ENCODE assay signal across 1 fruit fly cellular context in the genomic region with DNA sequence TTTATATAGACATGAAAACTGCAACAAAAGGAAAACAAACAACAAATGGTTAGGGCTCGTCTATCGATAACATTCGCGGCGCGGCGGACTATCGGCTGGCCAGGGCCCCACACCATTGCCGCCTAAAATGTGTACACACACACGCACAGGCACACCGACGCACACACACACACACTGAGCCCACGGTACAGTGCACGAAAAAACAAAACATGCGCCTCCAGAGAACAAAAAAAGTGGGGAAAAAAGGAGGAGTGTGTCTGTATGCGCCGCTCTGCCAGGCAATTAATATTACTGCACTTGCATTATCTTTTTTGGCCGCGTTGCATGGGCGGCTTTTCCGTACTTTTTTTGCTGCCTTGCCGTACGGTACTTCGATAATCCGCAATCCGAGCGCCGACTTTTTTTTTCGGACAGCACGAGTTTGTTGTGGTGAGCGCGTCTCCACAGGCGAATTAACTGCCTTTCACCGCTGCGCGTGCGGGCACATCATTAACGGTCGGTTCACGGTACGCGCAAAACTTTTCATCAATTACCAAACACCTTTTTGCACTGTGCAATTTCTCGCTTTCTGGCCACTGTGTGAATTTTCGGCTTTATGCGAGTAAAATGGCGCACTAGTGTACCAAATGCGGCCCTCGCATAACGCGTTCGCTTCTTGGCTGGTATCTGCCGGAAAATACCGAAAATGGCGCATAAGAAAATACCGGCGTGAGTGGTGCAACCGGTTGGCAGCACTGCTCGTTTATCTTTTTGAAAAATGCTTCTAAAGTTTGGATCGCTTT.
TF ChIP-seq lines count a peak whose summit lies in the region.

A gene (minus strand): TSS at position 622 of the 782 bp plus-strand sequence.

TF ChIP-seq in whole organism, embryonic, 481 proteins besides CTCF, POLR2A, EP300 and RAD21 (continued from another document and continues in another):
- TF ChIP-seq CG30403 (GFP tag; optimal IDR thresholded peaks at IDR 0.05; lab: Kevin White, UChicago): peak; percentile 73
- no peak for TF ChIP-seq sens-2 (GFP tag; IDR thresholded peaks at IDR 0.05; lab: Robert Waterston, UW)
- TF ChIP-seq so (GFP tag; IDR thresholded peaks at IDR 0.05; lab: Robert Waterston, UW): peak; percentile 28; the same call in 1 of the 3 replicates
- TF ChIP-seq cas (GFP tag; IDR thresholded peaks at IDR 0.05; lab: Robert Waterston, UW): 0 out of 2 replicates have a peak, but pooled peaks have one; percentile 14
- TF ChIP-seq tgo (GFP tag; IDR thresholded peaks at IDR 0.05; lab: Robert Waterston, UW): peak; percentile 53
- TF ChIP-seq maf-S (GFP tag; optimal IDR thresholded peaks at IDR 0.05; lab: Kevin White, UChicago): peak; percentile 72
- TF ChIP-seq Abd-B (GFP tag; optimal IDR thresholded peaks at IDR 0.05; lab: Kevin White, UChicago): no peak
- TF ChIP-seq CG15601 (tag; optimal IDR thresholded peaks at IDR 0.05; lab: Kevin White, UChicago): no peak
- TF ChIP-seq Taf1 (GFP tag; IDR thresholded peaks at IDR 0.05; lab: Robert Waterston, UW): peak; percentile 18; the same call in 1 of the 2 replicates
- TF ChIP-seq btn (GFP tag; optimal IDR thresholded peaks at IDR 0.05; lab: Kevin White, UChicago): no peak
- no peak for TF ChIP-seq CG4820 (GFP tag; optimal IDR thresholded peaks at IDR 0.05; lab: Kevin White, UChicago)
- no peak for TF ChIP-seq Nf-YA (GFP tag; IDR thresholded peaks at IDR 0.05; lab: Robert Waterston, UW)
- peak; percentile 96 for TF ChIP-seq CG34422 (GFP tag; IDR thresholded peaks at IDR 0.05; lab: Robert Waterston, UW)
- no peak for TF ChIP-seq CG1832 (GFP tag; optimal IDR thresholded peaks at IDR 0.05; lab: Kevin White, UChicago)
- TF ChIP-seq crol (GFP tag; IDR thresholded peaks at IDR 0.05; lab: Robert Waterston, UW): no peak
- TF ChIP-seq Lim3 (GFP tag; IDR thresholded peaks at IDR 0.05; lab: Robert Waterston, UW): no peak
- TF ChIP-seq Lpt (GFP tag; optimal IDR thresholded peaks at IDR 0.05; lab: Kevin White, UChicago): no peak
- peak; percentile 68; the same call in 1 of the 2 replicates for TF ChIP-seq CG32532 (GFP tag; IDR thresholded peaks at IDR 0.05; lab: Robert Waterston, UW)
- TF ChIP-seq CG31441 (GFP tag; IDR thresholded peaks at IDR 0.05; lab: Robert Waterston, UW): no peak
- TF ChIP-seq grau (tag; optimal IDR thresholded peaks at IDR 0.05; lab: Kevin White, UChicago): no peak
- TF ChIP-seq CG13123 (GFP tag; optimal IDR thresholded peaks at IDR 0.05; lab: Kevin White, UChicago): no peak
- TF ChIP-seq CG30431 (GFP tag; optimal IDR thresholded peaks at IDR 0.05; lab: Kevin White, UChicago): peak; percentile 46
- peak; percentile 44 for TF ChIP-seq shn (GFP tag; optimal IDR thresholded peaks at IDR 0.05; lab: Kevin White, UChicago)
- no peak for TF ChIP-seq CG6254 (GFP tag; optimal IDR thresholded peaks at IDR 0.05; lab: Kevin White, UChicago)
- TF ChIP-seq tap (tag; optimal IDR thresholded peaks at IDR 0.05; lab: Kevin White, UChicago): no peak
- TF ChIP-seq sc (optimal IDR thresholded peaks at IDR 0.05; lab: Kevin White, UChicago): no peak
- no peak for TF ChIP-seq sc (GFP tag; optimal IDR thresholded peaks at IDR 0.05; lab: Kevin White, UChicago)
- no peak; the same call in 2 of the 3 replicates for TF ChIP-seq otp (GFP tag; IDR thresholded peaks at IDR 0.05; lab: Robert Waterston, UW)
- peak; percentile 69 for TF ChIP-seq CG9932 (GFP tag; IDR thresholded peaks at IDR 0.05; lab: Robert Waterston, UW)
- TF ChIP-seq twi (tag; optimal IDR thresholded peaks at IDR 0.05; lab: Kevin White, UChicago): no peak
- TF ChIP-seq bowl (GFP tag; IDR thresholded peaks at IDR 0.05; lab: Robert Waterston, UW): no peak
- peak; percentile 54; the same call in 1 of the 3 replicates for TF ChIP-seq ase (GFP tag; IDR thresholded peaks at IDR 0.05; lab: Robert Waterston, UW)
- TF ChIP-seq CG7987 (GFP tag; optimal IDR thresholded peaks at IDR 0.05; lab: Kevin White, UChicago): peak; percentile 3
- TF ChIP-seq CG18619 (GFP tag; optimal IDR thresholded peaks at IDR 0.05; lab: Kevin White, UChicago): peak; percentile 61
- TF ChIP-seq trh (GFP tag; optimal IDR thresholded peaks at IDR 0.05; lab: Kevin White, UChicago): peak; percentile 17
- peak; percentile 55 for TF ChIP-seq HmgD (GFP tag; optimal IDR thresholded peaks at IDR 0.05; lab: Kevin White, UChicago)
- peak; percentile 54; the same call in 1 of the 3 replicates for TF ChIP-seq CG7357 (GFP tag; IDR thresholded peaks at IDR 0.05; lab: Robert Waterston, UW)
- no peak for TF ChIP-seq CG16779 (GFP tag; IDR thresholded peaks at IDR 0.05; lab: Robert Waterston, UW)
- TF ChIP-seq dan (GFP tag; IDR thresholded peaks at IDR 0.05; lab: Robert Waterston, UW): no peak
- peak; percentile 65 for TF ChIP-seq Side (GFP tag; optimal IDR thresholded peaks at IDR 0.05; lab: Kevin White, UChicago)
- no peak for TF ChIP-seq Dad (GFP tag; optimal IDR thresholded peaks at IDR 0.05; lab: Kevin White, UChicago)
- TF ChIP-seq CG3847 (GFP tag; IDR thresholded peaks at IDR 0.05; lab: Robert Waterston, UW): peak; percentile 41; the same call in 1 of the 2 replicates
- TF ChIP-seq CG9727 (GFP tag; optimal IDR thresholded peaks at IDR 0.05; lab: Kevin White, UChicago): peak; percentile 64
- TF ChIP-seq CG17829 (tag; optimal IDR thresholded peaks at IDR 0.05; lab: Kevin White, UChicago): no peak
- TF ChIP-seq CG2875 (GFP tag; optimal IDR thresholded peaks at IDR 0.05; lab: Kevin White, UChicago): no peak
- TF ChIP-seq Dll (GFP tag; IDR thresholded peaks at IDR 0.05; lab: Robert Waterston, UW; ENCODE audit: partially characterized antibody): peak; percentile 78
- no peak for TF ChIP-seq CG12299 (tag; optimal IDR thresholded peaks at IDR 0.05; lab: Kevin White, UChicago)
- TF ChIP-seq CG10565 (GFP tag; optimal IDR thresholded peaks at IDR 0.05; lab: Kevin White, UChicago): no peak
- TF ChIP-seq vvl (GFP tag; IDR thresholded peaks at IDR 0.05; lab: Robert Waterston, UW): peak; percentile 45
- peak; percentile 46 for TF ChIP-seq bab2 (GFP tag; optimal IDR thresholded peaks at IDR 0.05; lab: Kevin White, UChicago)
- TF ChIP-seq p53 (GFP tag; optimal IDR thresholded peaks at IDR 0.05; lab: Kevin White, UChicago): no peak
- TF ChIP-seq tin (GFP tag; optimal IDR thresholded peaks at IDR 0.05; lab: Kevin White, UChicago): peak; percentile 37
- peak; percentile 90 for TF ChIP-seq zf30C (GFP tag; optimal IDR thresholded peaks at IDR 0.05; lab: Kevin White, UChicago)
- TF ChIP-seq CG3281 (GFP tag; optimal IDR thresholded peaks at IDR 0.05; lab: Kevin White, UChicago): peak; percentile 46
- TF ChIP-seq CG14014 (GFP tag; IDR thresholded peaks at IDR 0.05; lab: Robert Waterston, UW): peak; percentile 45; the same call in 1 of the 2 replicates
- no peak for TF ChIP-seq CG4328 (GFP tag; optimal IDR thresholded peaks at IDR 0.05; lab: Kevin White, UChicago)
- no peak for TF ChIP-seq CG4424 (GFP tag; optimal IDR thresholded peaks at IDR 0.05; lab: Kevin White, UChicago)
- TF ChIP-seq CG6683 (GFP tag; optimal IDR thresholded peaks at IDR 0.05; lab: Kevin White, UChicago): no peak
- TF ChIP-seq CG31224 (GFP tag; IDR thresholded peaks at IDR 0.05; lab: Robert Waterston, UW): peak; percentile 43; the same call in 1 of the 2 replicates
- no peak for TF ChIP-seq dmrt99B (tag; optimal IDR thresholded peaks at IDR 0.05; lab: Kevin White, UChicago)
- peak; percentile 54 for TF ChIP-seq bcd (GFP tag; optimal IDR thresholded peaks at IDR 0.05; lab: Kevin White, UChicago)
- TF ChIP-seq HHEX (GFP tag; optimal IDR thresholded peaks at IDR 0.05; lab: Kevin White, UChicago): no peak
- no peak for TF ChIP-seq usp (GFP tag; optimal IDR thresholded peaks at IDR 0.05; lab: Kevin White, UChicago)
- peak; percentile 50 for TF ChIP-seq Ptx1 (GFP tag; IDR thresholded peaks at IDR 0.05; lab: Robert Waterston, UW)
- no peak; the same call in 1 of the 2 replicates for TF ChIP-seq ranshi (GFP tag; IDR thresholded peaks at IDR 0.05; lab: Robert Waterston, UW)
- peak; percentile 78 for TF ChIP-seq CG32767 (GFP tag; IDR thresholded peaks at IDR 0.05; lab: Robert Waterston, UW)
- TF ChIP-seq CG9215 (GFP tag; IDR thresholded peaks at IDR 0.05; lab: Robert Waterston, UW): peak; percentile 43
- TF ChIP-seq Hmr (GFP tag; optimal IDR thresholded peaks at IDR 0.05; lab: Kevin White, UChicago): peak; percentile 43
- TF ChIP-seq Dip2 (GFP tag; IDR thresholded peaks at IDR 0.05; lab: Robert Waterston, UW): no peak
- TF ChIP-seq CG1792 (GFP tag; optimal IDR thresholded peaks at IDR 0.05; lab: Kevin White, UChicago): peak; percentile 5
- no peak for TF ChIP-seq D19B (GFP tag; optimal IDR thresholded peaks at IDR 0.05; lab: Kevin White, UChicago)
- no peak for TF ChIP-seq CG17385 (GFP tag; optimal IDR thresholded peaks at IDR 0.05; lab: Kevin White, UChicago)
- no peak for TF ChIP-seq z (GFP tag; IDR thresholded peaks at IDR 0.05; lab: Robert Waterston, UW)
- peak; percentile 27; the same call in 1 of the 3 replicates for TF ChIP-seq CG14050 (GFP tag; IDR thresholded peaks at IDR 0.05; lab: Robert Waterston, UW)
- peak; percentile 94 for TF ChIP-seq sens (GFP tag; lab: Kevin White, UChicago)
- peak; percentile 16 for TF ChIP-seq CG1233 (GFP tag; optimal IDR thresholded peaks at IDR 0.05; lab: Kevin White, UChicago)
- TF ChIP-seq gro (GFP tag; optimal IDR thresholded peaks at IDR 0.05; lab: Kevin White, UChicago): no peak
- TF ChIP-seq dmrt11E (tag; optimal IDR thresholded peaks at IDR 0.05; lab: Kevin White, UChicago): no peak
- TF ChIP-seq Jarid2 (GFP tag; optimal IDR thresholded peaks at IDR 0.05; lab: Kevin White, UChicago): no peak
- TF ChIP-seq CG9876 (GFP tag; optimal IDR thresholded peaks at IDR 0.05; lab: Kevin White, UChicago): no peak
- no peak for TF ChIP-seq Fer2 (tag; optimal IDR thresholded peaks at IDR 0.05; lab: Kevin White, UChicago)
- TF ChIP-seq CG10959 (GFP tag; IDR thresholded peaks at IDR 0.05; lab: Robert Waterston, UW): no peak
- TF ChIP-seq crp (GFP tag; optimal IDR thresholded peaks at IDR 0.05; lab: Kevin White, UChicago): no peak
- TF ChIP-seq Dek (tag; optimal IDR thresholded peaks at IDR 0.05; lab: Kevin White, UChicago): no peak
- no peak for TF ChIP-seq H15 (GFP tag; IDR thresholded peaks at IDR 0.05; lab: Robert Waterston, UW)
- no peak for TF ChIP-seq CG1529 (GFP tag; optimal IDR thresholded peaks at IDR 0.05; lab: Kevin White, UChicago)
- TF ChIP-seq MBD-R2 (GFP tag; IDR thresholded peaks at IDR 0.05; lab: Robert Waterston, UW): peak; percentile 83
- TF ChIP-seq Hr39 (optimal IDR thresholded peaks at IDR 0.05; lab: Kevin White, UChicago): no peak
- no peak for TF ChIP-seq ro (GFP tag; IDR thresholded peaks at IDR 0.05; lab: Robert Waterston, UW)
- TF ChIP-seq CG11085 (GFP tag; IDR thresholded peaks at IDR 0.05; lab: Robert Waterston, UW): no peak
- TF ChIP-seq HLH4C (GFP tag; IDR thresholded peaks at IDR 0.05; lab: Robert Waterston, UW; ENCODE audit: partially characterized antibody): peak; percentile 85
- TF ChIP-seq HLH3B (GFP tag; IDR thresholded peaks at IDR 0.05; lab: Robert Waterston, UW): peak; percentile 52; the same call in 1 of the 2 replicates
- no peak for TF ChIP-seq CG7271 (tag; optimal IDR thresholded peaks at IDR 0.05; lab: Kevin White, UChicago)
- no peak for TF ChIP-seq CG8944 (GFP tag; optimal IDR thresholded peaks at IDR 0.05; lab: Kevin White, UChicago)
- TF ChIP-seq ara (GFP tag; IDR thresholded peaks at IDR 0.05; lab: Robert Waterston, UW): no peak
- no peak for TF ChIP-seq mirr (GFP tag; optimal IDR thresholded peaks at IDR 0.05; lab: Kevin White, UChicago)
- peak; percentile 90 for TF ChIP-seq ato (GFP tag; IDR thresholded peaks at IDR 0.05; lab: Robert Waterston, UW; ENCODE audit: partially characterized antibody)
- no peak for TF ChIP-seq da (GFP tag; optimal IDR thresholded peaks at IDR 0.05; lab: Kevin White, UChicago)
- TF ChIP-seq CG11723 (GFP tag; optimal IDR thresholded peaks at IDR 0.05; lab: Kevin White, UChicago): no peak
- TF ChIP-seq CG10431 (GFP tag; optimal IDR thresholded peaks at IDR 0.05; lab: Kevin White, UChicago): no peak
- TF ChIP-seq Xrp1 (GFP tag; IDR thresholded peaks at IDR 0.05; lab: Robert Waterston, UW): no peak
- no peak for TF ChIP-seq Poxn (GFP tag; IDR thresholded peaks at IDR 0.05; lab: Robert Waterston, UW)
- TF ChIP-seq CG16815 (GFP tag; optimal IDR thresholded peaks at IDR 0.05; lab: Kevin White, UChicago): peak; percentile 51
- TF ChIP-seq CG8924 (tag; optimal IDR thresholded peaks at IDR 0.05; lab: Kevin White, UChicago): peak; percentile 51
- TF ChIP-seq gfzf (GFP tag; optimal IDR thresholded peaks at IDR 0.05; lab: Kevin White, UChicago): peak; percentile 96
- no peak for TF ChIP-seq Dfd (GFP tag; optimal IDR thresholded peaks at IDR 0.05; lab: Kevin White, UChicago)
- peak; percentile 87 for TF ChIP-seq CG13287 (GFP tag; IDR thresholded peaks at IDR 0.05; lab: Robert Waterston, UW; ENCODE audit: partially characterized antibody)
- TF ChIP-seq CoRest (tag; optimal IDR thresholded peaks at IDR 0.05; lab: Kevin White, UChicago): peak; percentile 51
- peak; percentile 69; the same call in 2 of the 3 replicates for TF ChIP-seq ci (GFP tag; IDR thresholded peaks at IDR 0.05; lab: Robert Waterston, UW)
- TF ChIP-seq CG13296 (GFP tag; optimal IDR thresholded peaks at IDR 0.05; lab: Kevin White, UChicago): no peak
- TF ChIP-seq pan (optimal IDR thresholded peaks at IDR 0.05; lab: Kevin White, UChicago): no peak
- TF ChIP-seq pan (GFP tag; optimal IDR thresholded peaks at IDR 0.05 in 1 of 2, IDR thresholded peaks at IDR 0.05 in 1 of 2): no peak
- TF ChIP-seq CG14667 (GFP tag; IDR thresholded peaks at IDR 0.05; lab: Robert Waterston, UW): no peak
- peak; percentile 48 for TF ChIP-seq CG11398 (GFP tag; optimal IDR thresholded peaks at IDR 0.05; lab: Kevin White, UChicago)
- TF ChIP-seq CG7786 (GFP tag; optimal IDR thresholded peaks at IDR 0.05; lab: Kevin White, UChicago): peak; percentile 65
- peak; percentile 43 for TF ChIP-seq pb (GFP tag; optimal IDR thresholded peaks at IDR 0.05; lab: Kevin White, UChicago)
- TF ChIP-seq Eip74EF (GFP tag; optimal IDR thresholded peaks at IDR 0.05; lab: Kevin White, UChicago): no peak
- TF ChIP-seq Dip3 (GFP tag; optimal IDR thresholded peaks at IDR 0.05; lab: Kevin White, UChicago): peak; percentile 28
- no peak for TF ChIP-seq CG10147 (GFP tag; optimal IDR thresholded peaks at IDR 0.05; lab: Kevin White, UChicago)
- TF ChIP-seq CG10321 (GFP tag; IDR thresholded peaks at IDR 0.05; lab: Robert Waterston, UW): no peak
- TF ChIP-seq ttk (GFP tag; IDR thresholded peaks at IDR 0.05; lab: Robert Waterston, UW): peak; percentile 13
- TF ChIP-seq gsb (GFP tag; IDR thresholded peaks at IDR 0.05; lab: Robert Waterston, UW): no peak
- no peak for TF ChIP-seq CG17568 (GFP tag; optimal IDR thresholded peaks at IDR 0.05; lab: Kevin White, UChicago)
- TF ChIP-seq ssp (GFP tag; IDR thresholded peaks at IDR 0.05; lab: Robert Waterston, UW): peak; percentile 43; the same call in 1 of the 2 replicates
